Worm (Caenorhabditis elegans): ENCODE measurements around the gene Y48A6B.7.

- TF ChIP-seq ztf-4 (tag; optimal IDR thresholded peaks at IDR 0.05) (no peak), nhr-237 (tag; optimal IDR thresholded peaks at IDR 0.05) (no peak), pha-4 (tag; optimal IDR thresholded peaks at IDR 0.05) (no peak), ama-1 (optimal IDR thresholded peaks at IDR 0.05) (no peak), pqm-1 (tag; optimal IDR thresholded peaks at IDR 0.05) (no peak), aly-2 (tag; optimal IDR thresholded peaks at IDR 0.05) (no peak), ceh-16 (tag; optimal IDR thresholded peaks at IDR 0.05) (no peak), sea-2 (GFP tag; optimal IDR thresholded peaks at IDR 0.05) (no peak), nhr-77 (tag; optimal IDR thresholded peaks at IDR 0.05) (no peak), jun-1 (tag; optimal IDR thresholded peaks at IDR 0.05) (no peak), elt-3 (tag; optimal IDR thresholded peaks at IDR 0.05) (no peak), snpc-4 (tag; optimal IDR thresholded peaks at IDR 0.05) (no peak), lin-15B (tag; optimal IDR thresholded peaks at IDR 0.05) (peak; percentile 86)
Measured at ce11 chrIII:11039250-11039649, 12.9 kb upstream of the Y48A6B.7 start.

Data from whole organism, L3 larva.